Fruit fly (Drosophila melanogaster) whole organism, pupa: ENCODE data around the gene idc.

Experiments used
- CG10348 ChIP-seq: fragments of 200-800 bp; sonication (Bioruptor generic); IDR thresholded peaks from 2 replicates; pipeline ENCODE4 v1.3.6; 2022; ENCODE audit warnings: missing biosample characterization, missing genetic modification characterization
- CG12605 ChIP-seq: fragments of 200-800 bp; sonication (Bioruptor generic); IDR thresholded peaks from 2 replicates; pipeline ENCODE4 v1.3.6; 2022; ENCODE audit warnings: missing biosample characterization, missing genetic modification characterization
- CG13204 ChIP-seq: fragments of 200-800 bp; sonication (Bioruptor generic); optimal IDR thresholded peaks from 2 replicates; lab custom pipeline; 2018; ENCODE audit warnings: missing biosample characterization, mild to moderate bottlenecking, missing genetic modification characterization, moderate library complexity
- CG14655 ChIP-seq: fragments of 200-800 bp; sonication (Bioruptor generic); optimal IDR thresholded peaks from 3 replicates; lab custom pipeline; 2017; ENCODE audit warnings: mild to moderate bottlenecking, missing biosample characterization, missing genetic modification reagents, missing genetic modification characterization
- CG15710 ChIP-seq: fragments of 200-800 bp; sonication (Bioruptor generic); optimal IDR thresholded peaks from 2 replicates; lab custom pipeline; 2018; ENCODE audit warnings: missing biosample characterization, mild to moderate bottlenecking, missing genetic modification characterization, moderate library complexity
- CG17806 ChIP-seq: fragments of 200-800 bp; sonication (Bioruptor generic); optimal IDR thresholded peaks from 2 replicates; lab custom pipeline; 2018; ENCODE audit warnings: missing biosample characterization, mild to moderate bottlenecking, missing genetic modification characterization, moderate library complexity
- CG32121 ChIP-seq: fragments of 200-800 bp; sonication (Bioruptor generic); IDR thresholded peaks from 2 replicates; pipeline ENCODE4 v1.3.6; 2022; ENCODE audit warnings: missing biosample characterization, missing genetic modification characterization
- CG34367 ChIP-seq: fragments of 200-800 bp; sonication (Bioruptor generic); optimal IDR thresholded peaks from 2 replicates; lab custom pipeline; 2018; ENCODE audit warnings: missing biosample characterization, mild to moderate bottlenecking, missing genetic modification characterization
- CG4496 ChIP-seq: fragments of 200-800 bp; sonication (Bioruptor generic); IDR thresholded peaks from 3 replicates; pipeline ENCODE4 v1.3.6; 2022; ENCODE audit warnings: missing biosample characterization, missing genetic modification characterization
- CG8159 ChIP-seq: fragments of 200-800 bp; sonication (Bioruptor generic); optimal IDR thresholded peaks from 3 replicates; lab custom pipeline; 2018; ENCODE audit warnings: missing biosample characterization, mild to moderate bottlenecking, missing genetic modification characterization, moderate library complexity
- CG8301 ChIP-seq: fragments of 200-800 bp; sonication (Bioruptor generic); optimal IDR thresholded peaks from 2 replicates; lab custom pipeline; 2018; ENCODE audit warnings: missing biosample characterization, mild to moderate bottlenecking, missing genetic modification characterization
- CG9948 ChIP-seq: fragments of 200-800 bp; sonication (Bioruptor generic); optimal IDR thresholded peaks from 2 replicates; lab custom pipeline; 2018; ENCODE audit warnings: missing biosample characterization, mild to moderate bottlenecking, missing genetic modification characterization, moderate library complexity
- D1 ChIP-seq: fragments of 200-800 bp; sonication (Bioruptor generic); optimal IDR thresholded peaks from 2 replicates; lab custom pipeline; 2018; ENCODE audit warnings: missing biosample characterization, mild to moderate bottlenecking, missing genetic modification characterization, moderate library complexity
- EcR ChIP-seq: fragments of 200-800 bp; sonication (Bioruptor generic); optimal IDR thresholded peaks from 3 replicates; lab custom pipeline; 2019; ENCODE audit warnings: missing biosample characterization, missing genetic modification characterization, mild to moderate bottlenecking, moderate library complexity, missing genetic modification reagents
- Ets98B ChIP-seq: fragments of 200-800 bp; sonication (Bioruptor generic); IDR thresholded peaks from 2 replicates; pipeline ENCODE4 v1.3.6; 2022; ENCODE audit warnings: missing biosample characterization, missing genetic modification characterization
- Pif1A ChIP-seq: fragments of 200-800 bp; sonication (Bioruptor generic); optimal IDR thresholded peaks from 3 replicates; lab custom pipeline; 2016; ENCODE audit warnings: missing biosample characterization, missing genetic modification characterization
- Pif1B ChIP-seq: fragments of 200-800 bp; sonication (Bioruptor generic); optimal IDR thresholded peaks from 3 replicates; lab custom pipeline; 2016; ENCODE audit warnings: missing biosample characterization, missing genetic modification characterization
- Snoo ChIP-seq: fragments of 200-800 bp; sonication (Bioruptor generic); optimal IDR thresholded peaks from 3 replicates; lab custom pipeline; 2017; ENCODE audit warnings: missing biosample characterization, mild to moderate bottlenecking, missing genetic modification characterization, inconsistent platforms
- fd96Ca ChIP-seq: fragments of 200-800 bp; sonication (Bioruptor generic); IDR thresholded peaks from 3 replicates; pipeline ENCODE4 v1.3.6; 2022; ENCODE audit warnings: missing biosample characterization, missing genetic modification characterization
- gl ChIP-seq: fragments of 200-800 bp; sonication (Bioruptor generic); optimal IDR thresholded peaks from 2 replicates; lab custom pipeline; 2018; ENCODE audit warnings: missing biosample characterization, mild to moderate bottlenecking, missing genetic modification characterization
- rn ChIP-seq: fragments of 200-800 bp; sonication (Bioruptor generic); IDR thresholded peaks from 2 replicates; pipeline ENCODE4 v1.3.6; 2022; ENCODE audit warnings: missing biosample characterization, missing genetic modification characterization

idc gene

DNA sequence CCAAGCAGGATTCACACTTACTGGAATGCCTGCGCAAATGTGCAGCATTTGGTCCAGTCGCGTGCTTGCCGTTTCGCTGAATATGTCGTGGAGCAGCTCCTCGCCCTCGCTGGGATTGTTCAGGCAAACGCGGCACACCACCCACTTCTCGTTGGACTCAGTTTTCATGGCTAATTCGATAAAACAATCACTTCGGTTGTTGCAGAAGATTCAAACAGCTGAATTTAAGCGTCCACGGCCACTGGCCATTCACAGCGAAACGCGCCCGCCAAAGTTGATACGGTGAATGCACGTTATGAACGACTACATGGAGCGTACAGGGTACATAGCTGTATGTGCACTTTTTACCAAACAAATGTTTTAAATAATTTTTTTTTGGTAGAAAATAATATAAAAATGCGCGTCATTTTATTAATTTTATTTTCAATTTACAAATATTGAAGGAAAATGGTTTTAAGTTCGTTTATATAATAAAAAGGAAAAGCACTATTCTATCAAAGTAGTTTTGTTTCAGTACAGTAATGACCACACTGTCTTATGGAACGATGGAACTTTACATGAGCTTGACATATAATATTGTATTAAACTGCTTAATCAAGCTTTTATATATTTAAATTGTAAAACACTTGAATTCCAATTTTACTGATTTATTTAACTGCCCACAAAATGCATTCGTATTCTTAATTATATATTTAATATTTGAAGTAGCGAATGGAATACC is 420 bp upstream of the idc start, which contains the start of gene trem:
Gene trem (minus strand): TSS at position 267 of the 721 bp plus-strand sequence.
- TF ChIP-seq rn (GFP tag; lab: Robert Waterston, UW) (peak; percentile 31; the same call in 1 of the 2 replicates), CG10348 (GFP tag; lab: Robert Waterston, UW) (peak; percentile 69), EcR (GFP tag; lab: Kevin White, UChicago) (no peak), Ets98B (GFP tag; lab: Robert Waterston, UW) (0 out of 2 replicates have a peak, but pooled peaks have one; percentile 31), CG4496 (GFP tag; lab: Robert Waterston, UW) (peak; percentile 33; the same call in 2 of the 3 replicates), gl (peak; percentile 0), CG15710 (peak; percentile 77), CG9948 (tag; lab: Kevin White, UChicago) (peak; percentile 76), CG14655 (GFP tag; lab: Kevin White, UChicago) (no peak), CG17806 (tag; lab: Kevin White, UChicago) (peak; percentile 64), CG8159 (tag; lab: Kevin White, UChicago) (peak; percentile 79), CG32121 (GFP tag; lab: Robert Waterston, UW) (peak; percentile 42; the same call in 1 of the 2 replicates), CG13204 (no peak), CG34367 (peak; percentile 60), Snoo (tag; lab: Kevin White, UChicago) (peak; percentile 59)
- TF ChIP-seq, all 21 proteins: peak for 12

DNA sequence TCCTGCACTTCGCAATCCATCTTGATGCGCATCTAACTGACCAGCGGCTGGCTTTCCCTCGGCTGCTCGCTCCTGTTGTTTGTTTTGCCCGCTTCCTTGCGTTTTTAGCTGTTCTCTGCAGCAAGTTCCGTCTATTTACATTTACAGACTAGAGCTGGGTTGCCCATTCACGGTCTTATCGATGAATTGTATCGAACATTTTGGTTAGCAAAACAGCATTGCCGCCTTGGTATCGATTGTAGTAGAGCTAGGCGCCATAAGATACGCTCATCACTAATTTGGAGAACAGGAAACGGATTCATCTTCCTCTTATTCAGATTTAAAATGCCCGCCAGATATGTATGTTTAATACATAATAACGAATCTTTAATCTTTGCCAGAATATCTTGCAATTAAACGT is 4.3 kb downstream of the idc start, which contains the start of gene Regnase-1:
Gene Regnase-1 (minus strand): TSS at position 170 of the 400 bp plus-strand sequence.
- no peak for TF ChIP-seq CG13204
- no peak for TF ChIP-seq rn (GFP tag; lab: Robert Waterston, UW)
- TF ChIP-seq Ets98B (GFP tag; lab: Robert Waterston, UW): peak; percentile 78
- peak; percentile 83 for TF ChIP-seq CG34367
- TF ChIP-seq CG8159 (tag; lab: Kevin White, UChicago): peak; percentile 64
- no peak for TF ChIP-seq gl
- peak; percentile 89 for TF ChIP-seq CG4496 (GFP tag; lab: Robert Waterston, UW)
- TF ChIP-seq CG9948 (tag; lab: Kevin White, UChicago): peak; percentile 50
- TF ChIP-seq CG32121 (GFP tag; lab: Robert Waterston, UW): peak; percentile 81
- TF ChIP-seq CG10348 (GFP tag; lab: Robert Waterston, UW): no peak
- peak; percentile 76 for TF ChIP-seq fd96Ca (GFP tag; lab: Robert Waterston, UW)
- TF ChIP-seq Pif1B (GFP tag; lab: Kevin White, UChicago): peak; percentile 70
- TF ChIP-seq CG17806 (tag; lab: Kevin White, UChicago): no peak
- TF ChIP-seq CG12605 (GFP tag; lab: Robert Waterston, UW): peak; percentile 73
- TF ChIP-seq Snoo (tag; lab: Kevin White, UChicago): peak; percentile 91

DNA sequence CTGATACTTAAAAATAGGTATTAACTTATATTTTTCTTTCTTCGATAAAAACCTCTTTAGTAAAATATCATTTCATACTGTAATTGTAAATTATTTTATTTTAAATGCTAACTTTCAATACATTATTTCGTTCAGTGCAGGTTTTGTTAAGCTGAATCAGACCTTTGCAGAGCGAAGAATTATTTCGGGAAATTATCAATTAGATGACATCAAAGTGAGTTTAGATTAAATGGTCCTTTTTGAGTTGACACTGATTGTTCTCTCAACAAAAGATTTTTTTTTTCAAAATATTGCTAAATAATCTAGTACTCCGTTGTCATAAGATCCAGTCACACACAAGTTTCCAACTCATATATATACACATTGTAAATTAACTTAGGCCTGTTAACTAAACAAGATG is 10.8 kb downstream of the idc start, which contains the start of the genes CG33934 and Indy-2:
Gene CG33934 (plus strand): TSS at position 301 of the 400 bp plus-strand sequence.
Gene Indy-2 (plus strand): TSS at position 301 of the 400 bp plus-strand sequence.
- TF ChIP-seq CG13204 (no peak), Snoo (tag; lab: Kevin White, UChicago) (no peak), CG10348 (GFP tag; lab: Robert Waterston, UW) (no peak), EcR (GFP tag; lab: Kevin White, UChicago) (no peak), CG14655 (GFP tag; lab: Kevin White, UChicago) (no peak), CG15710 (no peak), fd96Ca (GFP tag; lab: Robert Waterston, UW) (no peak), CG4496 (GFP tag; lab: Robert Waterston, UW) (no peak), rn (GFP tag; lab: Robert Waterston, UW) (no peak), CG32121 (GFP tag; lab: Robert Waterston, UW) (no peak), CG9948 (tag; lab: Kevin White, UChicago) (no peak), D1 (tag; lab: Kevin White, UChicago) (no peak), Ets98B (GFP tag; lab: Robert Waterston, UW) (no peak), CG34367 (no peak), CG12605 (GFP tag; lab: Robert Waterston, UW) (no peak), CG17806 (tag; lab: Kevin White, UChicago) (no peak)

DNA sequence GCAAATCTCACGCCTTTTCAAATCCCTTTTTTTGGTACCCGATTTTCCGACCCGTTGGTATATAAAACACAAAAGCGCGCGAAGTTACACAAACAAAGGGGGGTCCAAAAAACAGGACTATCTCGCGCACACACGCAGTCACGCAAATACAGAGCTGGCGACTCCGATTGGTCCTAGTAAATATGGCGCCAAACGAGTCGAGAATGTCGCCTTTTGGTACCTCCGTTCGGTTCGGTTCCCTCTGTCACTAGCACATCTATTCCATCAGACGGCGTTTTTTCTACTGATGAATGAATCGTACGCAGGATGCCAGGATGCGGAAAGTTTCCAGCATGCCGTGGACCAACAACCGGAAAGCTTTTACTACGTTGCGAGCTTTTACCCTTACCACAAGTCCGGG is 24.2 kb downstream of the idc start, which contains the start of gene CG17193:
Gene CG17193 (minus strand): TSS at position 289 of the 400 bp plus-strand sequence.
- TF ChIP-seq D1 (tag; lab: Kevin White, UChicago): no peak
- no peak for TF ChIP-seq CG10348 (GFP tag; lab: Robert Waterston, UW)
- TF ChIP-seq CG17806 (tag; lab: Kevin White, UChicago): no peak

DNA sequence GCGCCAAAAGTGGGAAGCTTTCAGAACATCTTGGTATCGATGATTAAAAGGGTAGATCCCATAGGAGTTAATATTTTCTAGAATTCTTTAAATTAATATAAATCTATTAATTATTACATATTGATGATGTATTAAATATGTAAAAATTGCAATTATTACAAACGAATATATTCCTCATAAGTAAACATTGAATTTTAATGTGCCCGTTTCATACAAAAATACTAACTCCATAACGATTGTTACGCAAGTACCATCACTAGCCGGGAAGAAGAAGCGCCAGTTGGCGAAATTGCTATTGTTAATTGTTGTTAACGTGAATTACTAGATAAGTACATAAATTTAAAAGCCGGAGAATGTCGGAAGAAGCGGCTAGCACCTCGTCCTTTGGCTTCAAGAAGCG is 25.9 kb downstream of the idc start, which contains the start of gene mdlc:
Gene mdlc (plus strand): TSS at position 248 of the 400 bp plus-strand sequence.
- TF ChIP-seq Pif1A (GFP tag; lab: Kevin White, UChicago): no peak
- TF ChIP-seq rn (GFP tag; lab: Robert Waterston, UW): no peak
- TF ChIP-seq fd96Ca (GFP tag; lab: Robert Waterston, UW): no peak
- TF ChIP-seq CG8301: no peak
- TF ChIP-seq CG8159 (tag; lab: Kevin White, UChicago): no peak
- no peak for TF ChIP-seq CG34367
- TF ChIP-seq CG4496 (GFP tag; lab: Robert Waterston, UW): no peak
- TF ChIP-seq Ets98B (GFP tag; lab: Robert Waterston, UW): no peak
- TF ChIP-seq, all 21 proteins: peak for 0
